Worm (Caenorhabditis elegans): ENCODE data around the gene prmt-6.

The prmt-6 gene

ce11 chrIV:2130714-2131113, at the start of gene prmt-6:
TSS of gene prmt-6 (plus strand) at chrIV:2130965.
- no peak for TF ChIP-seq unc-62 (GFP tag; optimal IDR thresholded peaks at IDR 0.05)

ce11 chrIV:2083146-2083545, 47.6 kb upstream of the prmt-6 start:
- TF ChIP-seq unc-62 (GFP tag; optimal IDR thresholded peaks at IDR 0.05), result no peak

ce11 chrIV:2083734-2084133, 47.0 kb upstream of the prmt-6 start, which contains the start of gene mca-2:
TSS of gene mca-2 (plus strand) at chrIV:2084034.
- TF ChIP-seq unc-62 (GFP tag; optimal IDR thresholded peaks at IDR 0.05), result no peak

- TF ChIP-seq unc-62 (GFP tag; optimal IDR thresholded peaks at IDR 0.05), result no peak
Observed at ce11 chrIV:2099771-2100170, 31.0 kb upstream of the prmt-6 start, which contains the start of gene C23H5.11. TSS of gene C23H5.11 (minus strand) at chrIV:2099871.

ce11 chrIV:2102793-2103192, 28.0 kb upstream of the prmt-6 start, which contains the start of gene C23H5.15:
TSS of gene C23H5.15 (minus strand) at chrIV:2102893.
- no peak for TF ChIP-seq unc-62 (GFP tag; optimal IDR thresholded peaks at IDR 0.05)

- no peak for TF ChIP-seq unc-62 (GFP tag; optimal IDR thresholded peaks at IDR 0.05)
Observed at ce11 chrIV:2106708-2107107, 24.1 kb upstream of the prmt-6 start.

ce11 chrIV:2111300-2111874, 19.4 kb upstream of the prmt-6 start, which contains the start of gene che-6:
TSS of gene che-6 (minus strand) at chrIV:2111408.
- no peak for TF ChIP-seq unc-62 (GFP tag; optimal IDR thresholded peaks at IDR 0.05)

- TF ChIP-seq unc-62 (GFP tag; optimal IDR thresholded peaks at IDR 0.05), result no peak
Observed at ce11 chrIV:2113362-2114056, 17.3 kb upstream of the prmt-6 start, which contains the start of gene C23H5.8. TSS of gene C23H5.8 (minus strand) at chrIV:2113412.

ce11 chrIV:2114337-2114736, 16.4 kb upstream of the prmt-6 start, which contains the start of gene xbx-4:
TSS of gene xbx-4 (plus strand) at chrIV:2114637.
- no peak for TF ChIP-seq unc-62 (GFP tag; optimal IDR thresholded peaks at IDR 0.05)

ce11 chrIV:2117268-2117667, 13.5 kb upstream of the prmt-6 start:
- no peak for TF ChIP-seq unc-62 (GFP tag; optimal IDR thresholded peaks at IDR 0.05)

ce11 chrIV:2122488-2122887, 8.3 kb upstream of the prmt-6 start, which contains the start of gene glb-7:
TSS of gene glb-7 (plus strand) at chrIV:2122788.
- TF ChIP-seq unc-62 (GFP tag; optimal IDR thresholded peaks at IDR 0.05), result no peak

- no peak for TF ChIP-seq unc-62 (GFP tag; optimal IDR thresholded peaks at IDR 0.05)
Observed at ce11 chrIV:2127375-2127774, 3.4 kb upstream of the prmt-6 start.

- no peak for TF ChIP-seq unc-62 (GFP tag; optimal IDR thresholded peaks at IDR 0.05)
Observed at ce11 chrIV:2128761-2129160, 2.0 kb upstream of the prmt-6 start, which contains the start of gene grl-20. TSS of gene grl-20 (minus strand) at chrIV:2128861.

ce11 chrIV:2133431-2133940, 2.7 kb downstream of the prmt-6 start, which contains the start of gene C23H5.12:
TSS of gene C23H5.12 (plus strand) at chrIV:2133481.
- no peak for TF ChIP-seq unc-62 (GFP tag; optimal IDR thresholded peaks at IDR 0.05)

- no peak for TF ChIP-seq unc-62 (GFP tag; optimal IDR thresholded peaks at IDR 0.05)
Observed at ce11 chrIV:2136607-2137006, 5.8 kb downstream of the prmt-6 start, which contains the start of gene test-1. TSS of gene test-1 (plus strand) at chrIV:2136951.

ce11 chrIV:2137478-2137877, 6.7 kb downstream of the prmt-6 start:
- no peak for TF ChIP-seq unc-62 (GFP tag; optimal IDR thresholded peaks at IDR 0.05)

- no peak for TF ChIP-seq unc-62 (GFP tag; optimal IDR thresholded peaks at IDR 0.05)
Observed at ce11 chrIV:2140543-2140942, 9.8 kb downstream of the prmt-6 start, which contains the start of gene C54E4.12. TSS of gene C54E4.12 (minus strand) at chrIV:2140643.

Measured in whole organism, dauer.